Worm (Caenorhabditis elegans): ENCODE data around the gene srh-246.

The srh-246 gene

ce11 chrV:608844-609243 lies 48.7 kb downstream of the srh-246 start, which contains the start of gene srw-109:
Gene srw-109 (minus strand): TSS chrV:608944.
- TF ChIP-seq hmg-11 (tag; optimal IDR thresholded peaks at IDR 0.05) = no peak
- TF ChIP-seq jun-1 (tag; optimal IDR thresholded peaks at IDR 0.05) = no peak
- no peak for TF ChIP-seq elt-3 (tag; optimal IDR thresholded peaks at IDR 0.05)
- no peak for TF ChIP-seq skn-1 (tag; optimal IDR thresholded peaks at IDR 0.05)
- no peak for TF ChIP-seq nfya-1 (tag; optimal IDR thresholded peaks at IDR 0.05; ENCODE audit: insufficient read depth)
- no peak for TF ChIP-seq fos-1 (tag; optimal IDR thresholded peaks at IDR 0.05)
- TF ChIP-seq nhr-237 (tag; optimal IDR thresholded peaks at IDR 0.05) = no peak
- no peak for TF ChIP-seq nhr-43 (tag; optimal IDR thresholded peaks at IDR 0.05; ENCODE audit: poor library complexity, severe bottlenecking)
- TF ChIP-seq mdl-1 (tag; optimal IDR thresholded peaks at IDR 0.05) = no peak
- TF ChIP-seq nhr-28 (tag; optimal IDR thresholded peaks at IDR 0.05) = no peak
- TF ChIP-seq nhr-67 (tag; optimal IDR thresholded peaks at IDR 0.05) = no peak

All from whole organism, L3 larva.